Worm (Caenorhabditis elegans) whole organism, mixed stage, embryonic: ENCODE measurements around the gene R11D1.10.

ENCODE experiments used
- M03D4.4 ChIP-seq: sonication (generic microtip); optimal IDR thresholded peaks from 2 replicates; lab custom pipeline; 2017; ENCODE audit warnings: mild to moderate bottlenecking, missing genetic modification characterization, missing compliant biosample characterization
- blmp-1 ChIP-seq: fragments of 150-350 bp; optimal IDR thresholded peaks from 2 replicates; lab custom pipeline; 2014; ENCODE audit warnings: missing biosample characterization, missing genetic modification characterization
- drap-1 ChIP-seq: fragments of 200-800 bp; sonication (Bioruptor generic); optimal IDR thresholded peaks from 3 replicates; lab custom pipeline; 2018; ENCODE audit warnings: mild to moderate bottlenecking, missing genetic modification characterization, missing compliant biosample characterization
- lin-13 ChIP-seq: fragments of 150-350 bp; optimal IDR thresholded peaks from 2 replicates; lab custom pipeline; 2014; ENCODE audit warnings: missing biosample characterization, missing genetic modification characterization
- nhr-237 ChIP-seq: fragments of 150-350 bp; optimal IDR thresholded peaks from 2 replicates; lab custom pipeline; 2014; ENCODE audit warnings: missing biosample characterization, missing genetic modification characterization
- nhr-28 ChIP-seq: fragments of 150-350 bp; optimal IDR thresholded peaks from 2 replicates; lab custom pipeline; 2014; ENCODE audit warnings: missing biosample characterization, missing genetic modification characterization
- snpc-4 ChIP-seq: fragments of 150-350 bp; optimal IDR thresholded peaks from 2 replicates; lab custom pipeline; 2014; ENCODE audit warnings: missing biosample characterization, missing genetic modification characterization
- sptf-1 ChIP-seq: sonication (generic microtip); optimal IDR thresholded peaks from 2 replicates; lab custom pipeline; 2017; ENCODE audit warnings: mild to moderate bottlenecking, missing genetic modification characterization, moderate library complexity, missing compliant biosample characterization
- unc-120 ChIP-seq: sonication (generic microtip); optimal IDR thresholded peaks from 2 replicates; lab custom pipeline; 2017; ENCODE audit warnings: missing genetic modification characterization, missing compliant biosample characterization; ENCODE audit not compliant: poor library complexity, severe bottlenecking
- unc-39 ChIP-seq: fragments of 150-350 bp; optimal IDR thresholded peaks from 2 replicates; lab custom pipeline; 2014; ENCODE audit warnings: missing biosample characterization, missing genetic modification characterization
- unc-62 ChIP-seq: fragments of 150-350 bp; optimal IDR thresholded peaks from 2 replicates; lab custom pipeline; 2014; ENCODE audit warnings: missing biosample characterization, missing genetic modification reagents, missing genetic modification characterization
- zip-8 ChIP-seq: fragments of 150-350 bp; optimal IDR thresholded peaks from 2 replicates; lab custom pipeline; 2014; ENCODE audit warnings: missing biosample characterization, missing genetic modification characterization
- ztf-11 ChIP-seq: fragments of 150-350 bp; optimal IDR thresholded peaks from 2 replicates; lab custom pipeline; 2014; ENCODE audit warnings: missing biosample characterization, missing genetic modification characterization

DNA sequence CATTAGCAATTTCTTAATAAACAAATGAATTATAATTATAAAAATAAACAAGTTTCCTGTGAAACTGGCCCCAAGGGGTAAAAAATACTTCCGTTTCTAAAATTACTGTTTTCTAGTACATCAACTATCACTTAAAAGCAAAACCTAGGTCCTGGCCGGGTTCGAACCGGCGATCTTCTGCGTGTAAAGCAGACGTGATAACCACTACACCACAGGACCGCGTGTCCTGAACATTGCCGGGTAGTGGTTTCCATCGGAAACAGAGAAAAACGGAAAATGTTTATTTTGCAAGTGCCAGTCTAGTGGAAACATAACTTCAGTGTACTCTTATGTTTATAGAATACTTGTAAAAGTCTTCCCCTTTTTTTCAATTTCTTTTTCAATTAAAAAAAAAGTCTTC is 46.1 kb upstream of the R11D1.10 start:
- TF ChIP-seq M03D4.4 (tag; lab: Kevin White, UChicago) (no peak), nhr-28 (no peak), ztf-11 (tag; lab: Kevin White, UChicago) (no peak), snpc-4 (tag; lab: Kevin White, UChicago) (no peak), unc-62 (GFP tag; lab: Kevin White, UChicago) (no peak), drap-1 (no peak), lin-13 (tag; lab: Kevin White, UChicago) (no peak), nhr-237 (tag; lab: Kevin White, UChicago) (no peak), sptf-1 (no peak), zip-8 (tag; lab: Kevin White, UChicago) (no peak), unc-120 (tag; lab: Kevin White, UChicago) (no peak), blmp-1 (tag; lab: Kevin White, UChicago) (no peak), unc-39 (tag; lab: Kevin White, UChicago) (no peak)
